Worm (Caenorhabditis elegans) whole organism, mixed stage, embryonic: Measurements from ENCODE around the gene unc-71.
A peak's percentile ranks its signal among the peaks of the same experiment; 100 is the strongest.

Experiments used
- elt-1 ChIP-seq: sonication (generic microtip); optimal IDR thresholded peaks from 2 replicates; lab custom pipeline; 2017; ENCODE audit warnings: missing genetic modification characterization, mild to moderate bottlenecking, missing compliant biosample characterization, antibody characterized with exemption, moderate library complexity, borderline replicate concordance; ENCODE audit not compliant: insufficient read depth
- elt-3 ChIP-seq: fragments of 150-350 bp; optimal IDR thresholded peaks from 2 replicates; lab custom pipeline; 2014; ENCODE audit warnings: missing biosample characterization, missing genetic modification characterization
- hlh-1 ChIP-seq: fragments of 150-350 bp; optimal IDR thresholded peaks from 2 replicates; lab custom pipeline; 2014; ENCODE audit warnings: missing biosample characterization, missing genetic modification reagents, missing genetic modification characterization
- lsy-2 ChIP-seq: fragments of 150-350 bp; optimal IDR thresholded peaks from 2 replicates; lab custom pipeline; 2014; ENCODE audit warnings: missing biosample characterization, missing genetic modification characterization
- unc-39 ChIP-seq: fragments of 150-350 bp; optimal IDR thresholded peaks from 2 replicates; lab custom pipeline; 2014; ENCODE audit warnings: missing biosample characterization, missing genetic modification characterization

ce11 chrIII:12904987-12905541, 13.5 kb upstream of the unc-71 start, which contains the start of gene cox-5A:
- no peak for TF ChIP-seq unc-39 (tag; lab: Kevin White, UChicago)
- TF ChIP-seq hlh-1, result peak; percentile 81
- TF ChIP-seq lsy-2, result peak; percentile 100
- peak; percentile 67 for TF ChIP-seq elt-3 (tag; lab: Kevin White, UChicago)
- no peak for TF ChIP-seq elt-1 (tag; lab: Kevin White, UChicago)
